Worm (Caenorhabditis elegans) whole organism, early embryonic: Measurements from ENCODE around the gene clec-25.

Experiments
- ama-1 ChIP-seq: fragments of 150-350 bp; optimal IDR thresholded peaks from 2 replicates; lab custom pipeline; 2014
- flt-1 ChIP-seq: fragments of 200-800 bp; sonication (Bioruptor generic); IDR thresholded peaks from 2 replicates; pipeline ENCODE4 v1.3.6; 2022; ENCODE audit warnings: missing genetic modification characterization, missing compliant biosample characterization
- hmg-4 ChIP-seq: fragments of 200-800 bp; sonication (Bioruptor generic); optimal IDR thresholded peaks from 2 replicates; lab custom pipeline; 2018; ENCODE audit warnings: mild to moderate bottlenecking, missing genetic modification characterization, missing compliant biosample characterization
- hnd-1 ChIP-seq: sonication (generic microtip); optimal IDR thresholded peaks from 2 replicates; lab custom pipeline; 2016; ENCODE audit warnings: missing genetic modification characterization, missing compliant biosample characterization
- sea-1 ChIP-seq: fragments of 200-800 bp; sonication (Bioruptor generic); conservative IDR thresholded peaks from 2 replicates; pipeline ENCODE4 v1.3.6; 2022; ENCODE audit warnings: missing genetic modification characterization, missing compliant biosample characterization

DNA sequence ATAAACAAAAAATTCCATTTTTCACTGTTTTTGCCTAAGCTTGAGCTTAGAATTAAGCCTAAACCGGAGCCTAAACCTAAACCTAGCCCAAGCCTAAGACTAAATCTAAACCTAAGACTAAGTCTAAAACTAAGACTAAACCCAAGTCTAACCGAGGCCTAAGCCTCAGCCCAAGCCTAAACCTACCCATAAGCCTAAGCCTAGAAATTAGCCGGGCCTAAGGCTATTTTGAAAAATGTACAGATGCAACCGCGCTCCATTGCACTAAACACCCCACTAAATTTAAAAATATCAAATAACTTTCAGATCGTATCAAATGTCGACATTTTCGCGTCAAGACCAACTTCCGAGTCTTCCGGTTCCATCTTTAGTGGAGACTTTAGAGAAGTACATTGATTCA lies 27.8 kb upstream of the clec-25 start, which contains the start of gene T20B3.1:
- TF ChIP-seq sea-1 (GFP tag; lab: Robert Waterston, UW) (no peak), ama-1 (no peak), hnd-1 (tag; lab: Kevin White, UChicago) (no peak), flt-1 (no peak), hmg-4 (no peak)
